Fruit fly (Drosophila melanogaster) whole organism, embryonic: Measurements from ENCODE around the gene tho2.

Experiments
- ATbp ChIP-seq: fragments of 200-800 bp; sonication (Bioruptor generic); optimal IDR thresholded peaks from 2 replicates; lab custom pipeline; 2017; ENCODE audit warnings: missing biosample characterization, mild to moderate bottlenecking, missing genetic modification characterization, missing genetic modification reagents
- Adf1 ChIP-seq: fragments of 200-800 bp; sonication (Bioruptor generic); IDR thresholded peaks from 2 replicates; pipeline ENCODE4 v1.3.6; 2022; ENCODE audit warnings: missing biosample characterization, missing genetic modification characterization
- Blimp-1 ChIP-seq: fragments of 200-800 bp; sonication (Bioruptor generic); optimal IDR thresholded peaks from 3 replicates; lab custom pipeline; 2018; ENCODE audit warnings: missing biosample characterization, missing genetic modification characterization, mild to moderate bottlenecking, moderate library complexity, missing genetic modification reagents
- CG10209 ChIP-seq: fragments of 200-800 bp; sonication (Bioruptor generic); optimal IDR thresholded peaks from 3 replicates; lab custom pipeline; 2017; ENCODE audit warnings: missing biosample characterization, mild to moderate bottlenecking, missing genetic modification characterization, missing genetic modification reagents
- CG10654 ChIP-seq: fragments of 200-800 bp; sonication (Bioruptor generic); optimal IDR thresholded peaks from 2 replicates; lab custom pipeline; 2016; ENCODE audit warnings: missing biosample characterization, missing genetic modification characterization
- CG11456 ChIP-seq: fragments of 200-800 bp; sonication (Bioruptor generic); IDR thresholded peaks from 3 replicates; pipeline ENCODE4 v1.3.6; 2022; ENCODE audit warnings: missing biosample characterization, missing genetic modification characterization
- CG11504 ChIP-seq: fragments of 200-800 bp; sonication (Bioruptor generic); optimal IDR thresholded peaks from 3 replicates; lab custom pipeline; 2019; ENCODE audit warnings: missing biosample characterization, mild to moderate bottlenecking, missing genetic modification characterization, moderate library complexity
- CG12155 ChIP-seq: fragments of 200-800 bp; sonication (Bioruptor generic); optimal IDR thresholded peaks from 3 replicates; lab custom pipeline; 2016; ENCODE audit warnings: missing biosample characterization, missing genetic modification characterization
- CG13123 ChIP-seq: fragments of 200-800 bp; sonication (Bioruptor generic); optimal IDR thresholded peaks from 2 replicates; lab custom pipeline; 2016; ENCODE audit warnings: missing biosample characterization, missing genetic modification characterization
- CG17359 ChIP-seq: fragments of 200-800 bp; sonication (Bioruptor generic); optimal IDR thresholded peaks from 3 replicates; lab custom pipeline; 2018; ENCODE audit warnings: missing biosample characterization, mild to moderate bottlenecking, missing genetic modification characterization, moderate library complexity
- CG2116 ChIP-seq: fragments of 200-800 bp; sonication (Bioruptor generic); optimal IDR thresholded peaks from 3 replicates; lab custom pipeline; 2018; ENCODE audit warnings: missing biosample characterization, mild to moderate bottlenecking, missing genetic modification characterization
- CG2120 ChIP-seq: fragments of 200-800 bp; sonication (Bioruptor generic); optimal IDR thresholded peaks from 3 replicates; lab custom pipeline; 2016; ENCODE audit warnings: missing biosample characterization, missing genetic modification characterization
- CG2678 ChIP-seq: fragments of 200-800 bp; sonication (Bioruptor generic); optimal IDR thresholded peaks from 3 replicates; lab custom pipeline; 2019; ENCODE audit warnings: missing biosample characterization, mild to moderate bottlenecking, missing genetic modification characterization, moderate library complexity
- CG31224 ChIP-seq: fragments of 200-800 bp; sonication (Bioruptor generic); IDR thresholded peaks from 2 replicates; pipeline ENCODE4 v1.3.6; 2022; ENCODE audit warnings: missing biosample characterization, missing genetic modification characterization
- CG4282 ChIP-seq: fragments of 200-800 bp; sonication (Bioruptor generic); optimal IDR thresholded peaks from 2 replicates; lab custom pipeline; 2016; ENCODE audit warnings: missing biosample characterization, missing genetic modification characterization
- CG4424 ChIP-seq: fragments of 200-800 bp; sonication (Bioruptor generic); optimal IDR thresholded peaks from 3 replicates; lab custom pipeline; 2016; ENCODE audit warnings: missing biosample characterization, missing genetic modification characterization
- CG4707 ChIP-seq: fragments of 200-800 bp; sonication (Bioruptor generic); optimal IDR thresholded peaks from 2 replicates; lab custom pipeline; 2018; ENCODE audit warnings: missing biosample characterization, mild to moderate bottlenecking, missing genetic modification characterization, moderate library complexity
- CG6254 ChIP-seq: fragments of 200-800 bp; sonication (Bioruptor generic); optimal IDR thresholded peaks from 3 replicates; lab custom pipeline; 2017; ENCODE audit warnings: mild to moderate bottlenecking, missing biosample characterization, missing genetic modification reagents, missing genetic modification characterization
- CG6765 ChIP-seq: fragments of 200-800 bp; sonication (Bioruptor generic); optimal IDR thresholded peaks from 3 replicates; lab custom pipeline; 2017; ENCODE audit warnings: missing biosample characterization, mild to moderate bottlenecking, missing genetic modification characterization
- CG7372 ChIP-seq: fragments of 200-800 bp; sonication (Bioruptor generic); IDR thresholded peaks from 2 replicates; pipeline ENCODE4 v1.3.6; 2022; ENCODE audit warnings: missing biosample characterization, missing genetic modification characterization
- CG8089 ChIP-seq: fragments of 200-800 bp; sonication (Bioruptor generic); optimal IDR thresholded peaks from 3 replicates; lab custom pipeline; 2016; ENCODE audit warnings: missing biosample characterization, missing genetic modification characterization
- CG9817 ChIP-seq: fragments of 200-800 bp; sonication (Bioruptor generic); optimal IDR thresholded peaks from 2 replicates; lab custom pipeline; 2018; ENCODE audit warnings: missing biosample characterization, mild to moderate bottlenecking, missing genetic modification characterization, moderate library complexity
- CG9876 ChIP-seq: fragments of 200-800 bp; sonication (Bioruptor generic); optimal IDR thresholded peaks from 2 replicates; lab custom pipeline; 2016; ENCODE audit warnings: missing biosample characterization, missing genetic modification characterization
- Dfd ChIP-seq, 2 experiments: fragments of >200 bp; optimal IDR thresholded peaks; 2 replicates each; lab custom pipeline; 2017; ENCODE audit warnings: missing biosample characterization in 2 of 2, missing genetic modification characterization in 2 of 2
- Fer3 ChIP-seq: fragments of 200-800 bp; sonication (Bioruptor generic); optimal IDR thresholded peaks from 2 replicates; lab custom pipeline; 2018; ENCODE audit warnings: missing biosample characterization, mild to moderate bottlenecking, missing genetic modification characterization, moderate library complexity
- NC2α ChIP-seq: fragments of 200-800 bp; sonication (Bioruptor generic); optimal IDR thresholded peaks from 2 replicates; lab custom pipeline; 2016; ENCODE audit warnings: missing biosample characterization, missing genetic modification characterization
- Oli ChIP-seq: fragments of 200-800 bp; sonication (Bioruptor generic); optimal IDR thresholded peaks from 2 replicates; lab custom pipeline; 2018; ENCODE audit warnings: missing biosample characterization, mild to moderate bottlenecking, missing genetic modification characterization, moderate library complexity
- Optix ChIP-seq: fragments of 200-800 bp; sonication (Bioruptor generic); IDR thresholded peaks from 3 replicates; pipeline ENCODE4 v1.3.6; 2022; ENCODE audit warnings: missing biosample characterization, missing genetic modification characterization
- Poxn ChIP-seq: fragments of 200-800 bp; sonication (Bioruptor generic); IDR thresholded peaks from 2 replicates; pipeline ENCODE4 v1.3.6; 2022; ENCODE audit warnings: missing biosample characterization, missing genetic modification characterization
- Rfx ChIP-seq: fragments of 200-800 bp; sonication (Bioruptor generic); IDR thresholded peaks from 2 replicates; pipeline ENCODE4 v1.3.6; 2022; ENCODE audit warnings: missing biosample characterization, missing genetic modification characterization
- Rx ChIP-seq: fragments of 200-800 bp; sonication (Bioruptor generic); IDR thresholded peaks from 2 replicates; pipeline ENCODE4 v1.3.6; 2022; ENCODE audit warnings: missing biosample characterization, missing genetic modification characterization
- amos ChIP-seq: fragments of 200-800 bp; sonication (Bioruptor generic); IDR thresholded peaks from 2 replicates; pipeline ENCODE4 v1.3.6; 2022; ENCODE audit warnings: missing biosample characterization, missing genetic modification characterization; ENCODE audit not compliant: partially characterized antibody
- ara ChIP-seq: fragments of 200-800 bp; sonication (Bioruptor generic); IDR thresholded peaks from 2 replicates; pipeline ENCODE4 v1.3.6; 2022; ENCODE audit warnings: missing biosample characterization, missing genetic modification characterization
- ato ChIP-seq: fragments of 200-800 bp; sonication (Bioruptor generic); IDR thresholded peaks from 2 replicates; pipeline ENCODE4 v1.3.6; 2022; ENCODE audit warnings: missing biosample characterization, missing genetic modification characterization; ENCODE audit not compliant: partially characterized antibody
- cad ChIP-seq: fragments of >200 bp; optimal IDR thresholded peaks from 2 replicates; lab custom pipeline; 2017; ENCODE audit warnings: missing biosample characterization, missing genetic modification characterization
- cwo ChIP-seq: fragments of 200-800 bp; sonication (Bioruptor generic); optimal IDR thresholded peaks from 3 replicates; lab custom pipeline; 2017; ENCODE audit warnings: missing biosample characterization, missing genetic modification characterization, mild to moderate bottlenecking, moderate library complexity, missing genetic modification reagents
- dpn ChIP-seq, 2 experiments: fragments of 200-800 bp; sonication (Bioruptor generic); optimal IDR thresholded peaks; 3 replicates each; lab custom pipeline; 2016; ENCODE audit warnings: missing biosample characterization in 2 of 2, missing genetic modification characterization in 2 of 2
- ems ChIP-seq: fragments of 200-800 bp; sonication (Bioruptor generic); optimal IDR thresholded peaks from 3 replicates; lab custom pipeline; 2016; ENCODE audit warnings: missing biosample characterization, missing genetic modification characterization
- eve ChIP-seq, 2 experiments: fragments of >200 bp; optimal IDR thresholded peaks; 2 replicates each; lab custom pipeline; 2017; ENCODE audit warnings: missing biosample characterization in 2 of 2, missing genetic modification characterization in 2 of 2
- eyg ChIP-seq: fragments of 200-800 bp; sonication (Bioruptor generic); optimal IDR thresholded peaks from 3 replicates; lab custom pipeline; 2016; ENCODE audit warnings: missing biosample characterization, missing genetic modification characterization
- fd96Cb ChIP-seq: fragments of 200-800 bp; sonication (Bioruptor generic); optimal IDR thresholded peaks from 2 replicates; lab custom pipeline; 2018; ENCODE audit warnings: missing biosample characterization, mild to moderate bottlenecking, missing genetic modification characterization, moderate library complexity
- gt ChIP-seq: fragments of 200-800 bp; sonication (Bioruptor generic); IDR thresholded peaks from 2 replicates; pipeline ENCODE4 v1.3.6; 2022; ENCODE audit warnings: missing biosample characterization, missing genetic modification characterization
- hbn ChIP-seq: fragments of 200-800 bp; sonication (Bioruptor generic); IDR thresholded peaks from 2 replicates; pipeline ENCODE4 v1.3.6; 2022; ENCODE audit warnings: missing biosample characterization, missing genetic modification characterization; ENCODE audit not compliant: partially characterized antibody
- kay ChIP-seq: fragments of 200-800 bp; sonication (Bioruptor generic); optimal IDR thresholded peaks from 2 replicates; lab custom pipeline; 2016; ENCODE audit warnings: missing biosample characterization, missing genetic modification characterization
- lab ChIP-seq: fragments of 200-800 bp; sonication (Bioruptor generic); optimal IDR thresholded peaks from 3 replicates; lab custom pipeline; 2017; ENCODE audit warnings: missing biosample characterization, missing genetic modification characterization, mild to moderate bottlenecking, moderate library complexity, missing genetic modification reagents
- lola ChIP-seq, 3 experiments: fragments of >200 bp in 2 of 3; fragments of 200-800 bp in 1 of 3; sonication (Bioruptor generic) in 1 of 3; optimal IDR thresholded peaks; 2 replicates each; lab custom pipeline; 2017 to 2019; ENCODE audit warnings: missing biosample characterization in 3 of 3, missing genetic modification characterization in 3 of 3, mild to moderate bottlenecking in 1 of 3, moderate library complexity in 1 of 3
- peb ChIP-seq: fragments of 200-800 bp; sonication (Bioruptor generic); IDR thresholded peaks from 2 replicates; pipeline ENCODE4 v1.3.6; 2022; ENCODE audit warnings: missing biosample characterization, missing genetic modification characterization
- schlank ChIP-seq: fragments of 200-800 bp; sonication (Bioruptor generic); optimal IDR thresholded peaks from 2 replicates; lab custom pipeline; 2018; ENCODE audit warnings: missing biosample characterization, mild to moderate bottlenecking, missing genetic modification characterization
- scrt ChIP-seq: fragments of 200-800 bp; sonication (Bioruptor generic); optimal IDR thresholded peaks from 2 replicates; lab custom pipeline; 2018; ENCODE audit warnings: missing biosample characterization, mild to moderate bottlenecking, missing genetic modification characterization, moderate library complexity
- sim ChIP-seq: fragments of 200-800 bp; sonication (Bioruptor generic); IDR thresholded peaks from 2 replicates; pipeline ENCODE4 v1.3.6; 2022; ENCODE audit warnings: missing biosample characterization, missing genetic modification characterization

Gene tho2

DNA sequence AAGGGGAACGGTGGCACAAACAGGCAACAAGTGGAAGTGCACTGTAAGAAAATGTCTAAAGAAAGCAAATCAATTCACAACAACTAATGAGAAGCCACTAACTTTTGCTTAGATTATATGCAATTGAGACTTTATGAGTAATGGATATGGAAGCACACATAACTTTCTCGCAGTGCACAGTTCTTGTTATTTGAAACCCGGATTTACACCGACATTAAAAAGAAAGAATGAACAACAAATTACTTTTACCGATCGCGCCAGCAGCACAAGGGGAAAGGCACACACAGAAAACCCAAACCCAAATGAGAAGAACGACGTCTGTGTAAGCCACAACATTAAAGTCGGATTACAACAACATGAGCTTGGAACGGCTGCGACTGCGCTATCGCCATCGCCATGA is 44.1 kb upstream of the tho2 start (continued):
- TF ChIP-seq fd96Cb (peak; percentile 76), CG10209 (GFP tag; lab: Kevin White, UChicago) (peak; percentile 67), peb (peak; percentile 42; the same call in 1 of the 2 replicates), CG6765 (GFP tag; lab: Kevin White, UChicago) (no peak), ara (GFP tag; lab: Robert Waterston, UW) (peak; percentile 83), Fer3 (no peak), cad (GFP tag; lab: Kevin White, UChicago) (no peak), Oli (tag; lab: Kevin White, UChicago) (peak; percentile 65), CG9817 (tag; lab: Kevin White, UChicago) (no peak), eyg (GFP tag; lab: Kevin White, UChicago) (no peak), Blimp-1 (peak; percentile 87), gt (GFP tag; lab: Robert Waterston, UW) (peak; percentile 57; the same call in 1 of the 2 replicates), CG12155 (GFP tag; lab: Kevin White, UChicago) (peak; percentile 18), ATbp (peak; percentile 62), CG2116 (GFP tag; lab: Kevin White, UChicago) (peak; percentile 21), CG4707 (peak; percentile 42), hbn (GFP tag; lab: Robert Waterston, UW) (no peak), CG17359 (peak; percentile 62), CG4424 (GFP tag; lab: Kevin White, UChicago) (peak; percentile 79), CG2678 (tag; lab: Kevin White, UChicago) (peak; percentile 65), lola (GFP tag; optimal IDR thresholded peaks at IDR 0.05; lab: Kevin White, UChicago) (peak in 1 of 3 experiments; percentile 89), Rx (GFP tag; lab: Robert Waterston, UW) (peak; percentile 39; the same call in 1 of the 2 replicates), CG6254 (GFP tag; lab: Kevin White, UChicago) (peak; percentile 72), ems (GFP tag; lab: Kevin White, UChicago) (peak; percentile 13), schlank (tag; lab: Kevin White, UChicago) (no peak), CG11456 (GFP tag; lab: Robert Waterston, UW) (no peak), CG2120 (no peak), NC2α (GFP tag; lab: Kevin White, UChicago) (no peak), CG31224 (GFP tag; lab: Robert Waterston, UW) (no peak), amos (0 out of 2 replicates have a peak, but pooled peaks have one; percentile 9), Optix (GFP tag; lab: Robert Waterston, UW) (peak; percentile 59; the same call in 1 of the 3 replicates), CG8089 (peak; percentile 75), CG11504 (tag; lab: Kevin White, UChicago) (peak; percentile 56), scrt (GFP tag; lab: Kevin White, UChicago) (peak; percentile 23), cwo (no peak), dpn (GFP tag; optimal IDR thresholded peaks at IDR 0.05; lab: Kevin White, UChicago) (peak; percentile 28 to 68), CG7372 (GFP tag; lab: Robert Waterston, UW) (peak; percentile 23; the same call in 1 of the 2 replicates), Rfx (no peak), eve (GFP tag; optimal IDR thresholded peaks at IDR 0.05; lab: Kevin White, UChicago) (no peak), Adf1 (GFP tag; lab: Robert Waterston, UW) (no peak), Dfd (GFP tag; optimal IDR thresholded peaks at IDR 0.05; lab: Kevin White, UChicago) (no peak), lab (GFP tag; lab: Kevin White, UChicago) (peak; percentile 19), kay (GFP tag; lab: Kevin White, UChicago) (peak; percentile 25), CG4282 (GFP tag; lab: Kevin White, UChicago) (peak; percentile 31), Poxn (GFP tag; lab: Robert Waterston, UW) (no peak), CG9876 (GFP tag; lab: Kevin White, UChicago) (peak; percentile 54), sim (peak; percentile 78), CG13123 (GFP tag; lab: Kevin White, UChicago) (peak; percentile 35), CG10654 (peak; percentile 64), ato (GFP tag; lab: Robert Waterston, UW) (no peak)
